Worm (Caenorhabditis elegans) whole organism, L4 larva: Measurements from ENCODE around the gene gkow-1.

Source experiments
- F10B5.3 ChIP-seq: sonication (generic microtip); optimal IDR thresholded peaks from 2 replicates; lab custom pipeline; 2016; ENCODE audit warnings: mild to moderate bottlenecking, missing genetic modification characterization, missing compliant biosample characterization
- Y5F2A.4 ChIP-seq: fragments of 200-800 bp; sonication (Bioruptor generic); optimal IDR thresholded peaks from 2 replicates; lab custom pipeline; 2018; ENCODE audit warnings: mild to moderate bottlenecking, missing genetic modification characterization, missing compliant biosample characterization
- ZK337.2 ChIP-seq: fragments of 200-800 bp; sonication (Bioruptor generic); IDR thresholded peaks from 2 replicates; pipeline ENCODE4 v1.3.6; 2022; ENCODE audit warnings: missing genetic modification reagents, missing genetic modification characterization, missing compliant biosample characterization
- ama-1 ChIP-seq: fragments of 150-350 bp; optimal IDR thresholded peaks from 2 replicates; lab custom pipeline; 2014; ENCODE audit warnings: inconsistent platforms, mixed read lengths
- ceh-82 ChIP-seq: sonication (generic microtip); optimal IDR thresholded peaks from 2 replicates; lab custom pipeline; 2017; ENCODE audit warnings: missing biosample characterization, missing genetic modification characterization
- daf-12 ChIP-seq: fragments of 150-350 bp; optimal IDR thresholded peaks from 2 replicates; lab custom pipeline; 2014; ENCODE audit warnings: missing biosample characterization, missing genetic modification reagents, missing genetic modification characterization
- dpl-1 ChIP-seq: fragments of 150-350 bp; optimal IDR thresholded peaks from 2 replicates; lab custom pipeline; 2014; ENCODE audit warnings: missing biosample characterization, missing genetic modification reagents, missing genetic modification characterization
- fos-1 ChIP-seq: fragments of 150-350 bp; optimal IDR thresholded peaks from 2 replicates; lab custom pipeline; 2014; ENCODE audit warnings: missing biosample characterization, missing genetic modification characterization
- mxl-2 ChIP-seq: fragments of 200-800 bp; sonication (Bioruptor generic); conservative IDR thresholded peaks from 2 replicates; pipeline ENCODE4 v1.3.6; 2022; ENCODE audit warnings: missing genetic modification reagents, missing genetic modification characterization, missing compliant biosample characterization
- nhr-237 ChIP-seq: sonication (generic microtip); optimal IDR thresholded peaks from 2 replicates; lab custom pipeline; 2017; ENCODE audit warnings: missing biosample characterization, missing genetic modification characterization
- nhr-25 ChIP-seq: sonication (generic microtip); optimal IDR thresholded peaks from 2 replicates; lab custom pipeline; 2017; ENCODE audit warnings: missing genetic modification characterization, mild to moderate bottlenecking, missing compliant biosample characterization, antibody characterized with exemption, moderate library complexity, borderline replicate concordance; ENCODE audit not compliant: insufficient read depth
- snpc-4 ChIP-seq: fragments of 150-350 bp; optimal IDR thresholded peaks from 2 replicates; lab custom pipeline; 2014; ENCODE audit warnings: missing biosample characterization, missing genetic modification characterization

DNA sequence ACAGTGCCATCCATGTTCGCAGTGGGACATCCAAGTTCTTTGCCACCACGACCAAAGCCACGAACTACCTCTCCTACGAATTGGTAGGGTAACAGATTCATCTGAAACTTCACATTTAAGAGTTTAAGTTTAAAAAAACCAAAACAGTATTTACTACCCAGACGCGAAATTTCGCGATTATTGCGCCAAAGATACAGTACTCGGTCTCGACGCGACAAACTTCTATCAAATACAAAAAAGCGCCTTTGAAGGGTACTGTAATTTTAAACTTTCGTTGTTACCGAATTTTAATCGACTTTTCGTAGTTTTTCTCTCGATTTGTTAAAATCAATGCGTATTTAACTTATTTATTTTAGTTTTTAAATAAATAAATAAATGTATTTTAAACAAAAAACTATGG lies 51.4 kb downstream of the gkow-1 start, which contains the start of gene rfk-1:
- TF ChIP-seq nhr-25 (tag; lab: Kevin White, UChicago) = no peak
- TF ChIP-seq nhr-237 (tag; lab: Kevin White, UChicago) = no peak
- no peak for TF ChIP-seq ceh-82 (tag; lab: Kevin White, UChicago)
- no peak for TF ChIP-seq fos-1 (tag; lab: Kevin White, UChicago)
- TF ChIP-seq daf-12 (tag; lab: Kevin White, UChicago) = no peak
- no peak for TF ChIP-seq ama-1 (lab: Kevin White, UChicago)
- no peak for TF ChIP-seq Y5F2A.4 (GFP tag; lab: Kevin White, UChicago)
- TF ChIP-seq mxl-2 = no peak
- TF ChIP-seq ZK337.2 (GFP tag; lab: Robert Waterston, UW) = no peak
- no peak for TF ChIP-seq dpl-1
- TF ChIP-seq snpc-4 = no peak
- TF ChIP-seq F10B5.3 (tag; lab: Kevin White, UChicago) = no peak
